Worm (Caenorhabditis elegans) whole organism, L1 larva: ENCODE results near the gene W08E12.9.

ENCODE experiments used
- ama-1 ChIP-seq: fragments of 150-350 bp; optimal IDR thresholded peaks from 2 replicates; lab custom pipeline; 2014
- fkh-4 ChIP-seq: sonication (generic microtip); optimal IDR thresholded peaks from 2 replicates; lab custom pipeline; 2016; ENCODE audit warnings: missing compliant biosample characterization, missing genetic modification characterization, borderline replicate concordance
- sptf-1 ChIP-seq: fragments of 150-350 bp; optimal IDR thresholded peaks from 2 replicates; lab custom pipeline; 2014; ENCODE audit warnings: missing biosample characterization, missing genetic modification characterization
- ztf-11 ChIP-seq, 2 experiments: sonication (generic microtip); optimal IDR thresholded peaks; 2 replicates each; lab custom pipeline; 2016 to 2017; ENCODE audit warnings: missing genetic modification characterization in 2 of 2, missing biosample characterization in 1 of 2, missing compliant biosample characterization in 1 of 2

- TF ChIP-seq ztf-11 (tag; optimal IDR thresholded peaks at IDR 0.05; lab: Kevin White, UChicago) (no peak), fkh-4 (tag; lab: Kevin White, UChicago) (no peak), ama-1 (lab: Kevin White, UChicago) (no peak), sptf-1 (tag; lab: Kevin White, UChicago) (no peak)
Measured at ce11 chrIV:3266841-3267240, 40.5 kb downstream of the W08E12.9 start.
